Fruit fly (Drosophila melanogaster) whole organism: ENCODE data around the gene CG5909.

Experiments used
- CG8478 ChIP-seq: fragments of >200 bp; optimal IDR thresholded peaks from 2 replicates; lab custom pipeline; 2018; ENCODE audit warnings: inconsistent platforms
- Dll ChIP-seq: fragments of >200 bp; optimal IDR thresholded peaks from 2 replicates; lab custom pipeline; 2017
- EcR ChIP-seq, 2 experiments: fragments of >200 bp; optimal IDR thresholded peaks; 2 replicates each; lab custom pipeline; 2017; ENCODE audit warnings: missing biosample characterization in 2 of 2, missing genetic modification characterization in 2 of 2, missing genetic modification reagents in 2 of 2
- pan ChIP-seq: fragments of >200 bp; optimal IDR thresholded peaks from 2 replicates; lab custom pipeline; 2017
- psq ChIP-seq: fragments of >200 bp; optimal IDR thresholded peaks from 2 replicates; lab custom pipeline; 2017
- usp ChIP-seq: fragments of >200 bp; optimal IDR thresholded peaks from 2 replicates; lab custom pipeline; 2017; ENCODE audit warnings: missing biosample characterization, missing genetic modification characterization, mixed read lengths

DNA sequence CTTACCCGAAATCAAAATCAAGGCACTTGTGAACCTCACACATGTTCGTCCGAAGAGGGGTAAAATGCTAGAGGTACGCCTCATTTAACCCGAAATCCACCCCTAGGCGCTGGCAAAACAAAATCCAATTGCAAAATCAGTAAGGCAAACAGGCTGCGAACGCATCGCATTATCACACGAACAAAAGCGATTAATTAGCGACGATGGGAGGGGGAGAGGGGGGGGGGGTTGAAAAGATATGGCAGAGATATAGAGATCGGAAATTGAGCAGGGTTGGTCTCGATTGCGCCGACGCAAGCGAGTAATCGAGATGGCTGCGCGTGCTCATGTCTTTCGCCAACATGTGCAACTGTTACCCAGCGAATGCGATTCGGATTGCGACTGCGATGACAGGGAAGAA is 35.9 kb downstream of the CG5909 start:
- TF ChIP-seq psq (no peak), CG8478 (no peak), Dll (no peak), pan (lab: Kevin White, UChicago) (no peak), EcR (GFP tag; optimal IDR thresholded peaks at IDR 0.05; lab: Kevin White, UChicago) (no peak), usp (GFP tag; lab: Kevin White, UChicago) (no peak)
